Fruit fly (Drosophila melanogaster): ENCODE measurements around the gene CG12347.

DNA sequence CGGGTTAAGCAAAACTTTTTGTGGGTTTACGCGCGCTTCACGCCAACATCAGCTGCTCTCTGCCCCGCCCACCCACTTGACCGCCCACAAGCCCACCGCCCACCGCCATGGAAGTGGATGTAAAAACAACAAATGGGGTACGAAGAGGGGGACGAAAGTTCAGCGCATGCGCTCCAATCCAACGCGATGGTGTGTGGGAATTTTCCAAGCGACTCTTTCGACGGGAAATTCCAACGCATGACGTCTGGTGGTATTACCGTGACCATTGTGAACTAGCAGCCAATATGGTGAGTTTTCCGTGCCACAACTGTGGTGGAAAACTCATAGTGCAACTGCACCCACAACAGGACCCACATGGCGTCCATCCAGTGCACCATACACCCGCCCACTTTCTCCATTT is 4.0 kb upstream of the CG12347 start:
- TF ChIP-seq CG8478 (optimal IDR thresholded peaks at IDR 0.05): no peak
- TF ChIP-seq CTCF (optimal IDR thresholded peaks at IDR 0.05): no peak
